Worm (Caenorhabditis elegans) whole organism, mixed stage, embryonic: ENCODE measurements around the gene nhr-32.

Source experiments
- elt-1 ChIP-seq: sonication (generic microtip); optimal IDR thresholded peaks from 2 replicates; lab custom pipeline; 2017; ENCODE audit warnings: missing genetic modification characterization, mild to moderate bottlenecking, missing compliant biosample characterization, antibody characterized with exemption, moderate library complexity, borderline replicate concordance; ENCODE audit not compliant: insufficient read depth
- mls-2 ChIP-seq: sonication (generic microtip); optimal IDR thresholded peaks from 2 replicates; lab custom pipeline; 2016; ENCODE audit warnings: mild to moderate bottlenecking, missing genetic modification characterization, moderate library complexity, missing compliant biosample characterization

- no peak for TF ChIP-seq mls-2 (tag; lab: Kevin White, UChicago)
- TF ChIP-seq elt-1 (tag; lab: Kevin White, UChicago) = no peak
These were observed 14.7 kb upstream of the nhr-32 start, which contains the start of gene K08H2.3 for ce11 chrX:13237102-13237501.
